Worm (Caenorhabditis elegans) whole organism, L4 larva: ENCODE results near the gene T26H8.4.

Experiments
- D1046.2 ChIP-seq: fragments of 200-800 bp; sonication (Bioruptor generic); IDR thresholded peaks from 2 replicates; pipeline ENCODE4 v1.3.6; 2022; ENCODE audit warnings: missing genetic modification characterization, missing compliant biosample characterization
- F44E2.7 ChIP-seq: fragments of 200-800 bp; sonication (Bioruptor generic); IDR thresholded peaks from 2 replicates; pipeline ENCODE4 v2.1.2; 2022; ENCODE audit warnings: missing genetic modification characterization, missing compliant biosample characterization
- F49E8.2 ChIP-seq: sonication (generic microtip); optimal IDR thresholded peaks from 2 replicates; lab custom pipeline; 2016; ENCODE audit warnings: missing compliant biosample characterization, mild to moderate bottlenecking, missing genetic modification characterization, borderline replicate concordance
- T20F7.1 ChIP-seq: fragments of 200-800 bp; sonication (Bioruptor generic); optimal IDR thresholded peaks from 2 replicates; lab custom pipeline; 2018; ENCODE audit warnings: mild to moderate bottlenecking, missing genetic modification characterization, missing compliant biosample characterization
- Y75B8A.6 ChIP-seq: fragments of 200-800 bp; sonication (Bioruptor generic); IDR thresholded peaks from 2 replicates; pipeline ENCODE4 v1.3.6; 2022; ENCODE audit warnings: missing genetic modification reagents, missing genetic modification characterization, missing compliant biosample characterization
- ZK337.2 ChIP-seq: fragments of 200-800 bp; sonication (Bioruptor generic); IDR thresholded peaks from 2 replicates; pipeline ENCODE4 v1.3.6; 2022; ENCODE audit warnings: missing genetic modification reagents, missing genetic modification characterization, missing compliant biosample characterization
- aha-1 ChIP-seq: fragments of 150-350 bp; peaks from one replicate; lab custom pipeline; 2014; ENCODE audit warnings: missing biosample characterization, missing genetic modification characterization
- aly-2 ChIP-seq: sonication (generic microtip); optimal IDR thresholded peaks from 2 replicates; lab custom pipeline; 2018; ENCODE audit warnings: missing biosample characterization, missing genetic modification characterization
- ceh-28 ChIP-seq: fragments of 150-350 bp; optimal IDR thresholded peaks from 2 replicates; lab custom pipeline; 2014; ENCODE audit warnings: missing biosample characterization, missing genetic modification reagents, missing genetic modification characterization
- ceh-44 ChIP-seq: fragments of 200-800 bp; sonication (Bioruptor generic); IDR thresholded peaks from 2 replicates; pipeline ENCODE4 v1.3.6; 2022; ENCODE audit warnings: missing genetic modification reagents, missing genetic modification characterization, missing compliant biosample characterization
- ceh-82 ChIP-seq: sonication (generic microtip); optimal IDR thresholded peaks from 2 replicates; lab custom pipeline; 2017; ENCODE audit warnings: missing biosample characterization, missing genetic modification characterization
- ctbp-1 ChIP-seq: fragments of 200-800 bp; sonication (Bioruptor generic); IDR thresholded peaks from 2 replicates; pipeline ENCODE4 v1.3.6; 2022; ENCODE audit warnings: missing genetic modification reagents, missing genetic modification characterization, missing compliant biosample characterization
- daf-16 ChIP-seq, 3 experiments: sonication (generic microtip); optimal IDR thresholded peaks; 2 replicates each; lab custom pipeline; 2016 to 2017; ENCODE audit warnings: missing genetic modification characterization in 3 of 3, missing genetic modification reagents in 3 of 3, mild to moderate bottlenecking in 2 of 3, missing compliant biosample characterization in 2 of 3, missing biosample characterization in 1 of 3, moderate library complexity in 1 of 3
- daf-19 ChIP-seq: fragments of 200-800 bp; sonication (Bioruptor generic); conservative IDR thresholded peaks from 2 replicates; pipeline ENCODE4 v1.3.6; 2022; ENCODE audit warnings: missing genetic modification characterization, missing compliant biosample characterization
- duxl-1 ChIP-seq: sonication (generic microtip); optimal IDR thresholded peaks from 2 replicates; lab custom pipeline; 2016; ENCODE audit warnings: mild to moderate bottlenecking, missing genetic modification characterization, moderate library complexity, missing compliant biosample characterization; ENCODE audit not compliant: poor library complexity
- dve-1 ChIP-seq: sonication (generic microtip); optimal IDR thresholded peaks from 2 replicates; lab custom pipeline; 2017; ENCODE audit warnings: antibody characterized with exemption, mild to moderate bottlenecking, missing genetic modification characterization, missing compliant biosample characterization; ENCODE audit not compliant: insufficient read depth
- egl-43 ChIP-seq: fragments of 200-800 bp; sonication (Bioruptor generic); IDR thresholded peaks from 2 replicates; pipeline ENCODE4 v1.3.6; 2022; ENCODE audit warnings: missing genetic modification reagents, missing genetic modification characterization, missing compliant biosample characterization
- fos-1 ChIP-seq: fragments of 150-350 bp; optimal IDR thresholded peaks from 2 replicates; lab custom pipeline; 2014; ENCODE audit warnings: missing biosample characterization, missing genetic modification characterization
- hif-1 ChIP-seq, 2 experiments: sonication (generic microtip); optimal IDR thresholded peaks; 2 replicates each; lab custom pipeline; 2016 to 2017; ENCODE audit warnings: missing compliant biosample characterization in 2 of 2, missing genetic modification characterization in 2 of 2, missing genetic modification reagents in 2 of 2, missing genotype in 2 of 2, mild to moderate bottlenecking in 1 of 2
- hmg-1.1 ChIP-seq: fragments of 200-800 bp; sonication (Bioruptor generic); IDR thresholded peaks from 2 replicates; pipeline ENCODE4 v1.3.6; 2022; ENCODE audit warnings: missing genetic modification reagents, missing genetic modification characterization, missing compliant biosample characterization
- lim-7 ChIP-seq: fragments of 200-800 bp; sonication (Bioruptor generic); IDR thresholded peaks from 2 replicates; pipeline ENCODE4 v1.3.6; 2022; ENCODE audit warnings: missing genetic modification characterization, missing compliant biosample characterization
- lin-13 ChIP-seq: fragments of 150-350 bp; optimal IDR thresholded peaks from 2 replicates; lab custom pipeline; 2014; ENCODE audit warnings: missing biosample characterization, missing genetic modification reagents, missing genetic modification characterization
- mxl-2 ChIP-seq: fragments of 200-800 bp; sonication (Bioruptor generic); conservative IDR thresholded peaks from 2 replicates; pipeline ENCODE4 v1.3.6; 2022; ENCODE audit warnings: missing genetic modification reagents, missing genetic modification characterization, missing compliant biosample characterization
- mxl-3 ChIP-seq: fragments of 200-800 bp; sonication (Bioruptor generic); optimal IDR thresholded peaks from 2 replicates; lab custom pipeline; 2018; ENCODE audit warnings: mild to moderate bottlenecking, missing genetic modification characterization, missing compliant biosample characterization
- nhr-11 ChIP-seq: fragments of 150-350 bp; optimal IDR thresholded peaks from 2 replicates; lab custom pipeline; 2014; ENCODE audit warnings: missing biosample characterization, missing genetic modification characterization
- nhr-237 ChIP-seq: sonication (generic microtip); optimal IDR thresholded peaks from 2 replicates; lab custom pipeline; 2017; ENCODE audit warnings: missing biosample characterization, missing genetic modification characterization
- nhr-28 ChIP-seq: fragments of 150-350 bp; optimal IDR thresholded peaks from 2 replicates; lab custom pipeline; 2014; ENCODE audit warnings: missing biosample characterization, missing genetic modification characterization
- nhr-41 ChIP-seq: fragments of 200-800 bp; sonication (Bioruptor generic); IDR thresholded peaks from 2 replicates; pipeline ENCODE4 v1.3.6; 2022; ENCODE audit warnings: missing genetic modification reagents, missing genetic modification characterization, missing compliant biosample characterization
- nhr-6 ChIP-seq: fragments of 150-350 bp; optimal IDR thresholded peaks from 2 replicates; lab custom pipeline; 2014; ENCODE audit warnings: missing biosample characterization, missing genetic modification characterization
- php-3 ChIP-seq: fragments of 200-800 bp; sonication (Bioruptor generic); IDR thresholded peaks from 2 replicates; pipeline ENCODE4 v1.3.6; 2022; ENCODE audit warnings: missing genetic modification reagents, missing genetic modification characterization, missing compliant biosample characterization
- pqm-1 ChIP-seq: sonication (generic microtip); optimal IDR thresholded peaks from 2 replicates; lab custom pipeline; 2017; ENCODE audit warnings: missing biosample characterization, missing genetic modification characterization
- set-16 ChIP-seq: fragments of 200-800 bp; sonication (Bioruptor generic); IDR thresholded peaks from 2 replicates; pipeline ENCODE4 v1.3.6; 2022; ENCODE audit warnings: missing genetic modification reagents, missing genetic modification characterization, missing compliant biosample characterization
- snpc-4 ChIP-seq: fragments of 150-350 bp; optimal IDR thresholded peaks from 2 replicates; lab custom pipeline; 2014; ENCODE audit warnings: missing biosample characterization, missing genetic modification characterization
- spr-1 ChIP-seq: sonication (generic microtip); optimal IDR thresholded peaks from 2 replicates; lab custom pipeline; 2016; ENCODE audit warnings: mild to moderate bottlenecking, missing genetic modification characterization, missing compliant biosample characterization
- tag-97 ChIP-seq: fragments of 200-800 bp; sonication (Bioruptor generic); IDR thresholded peaks from 2 replicates; pipeline ENCODE4 v1.3.6; 2022; ENCODE audit warnings: missing genetic modification characterization, missing compliant biosample characterization
- unc-39 ChIP-seq: sonication (generic microtip); optimal IDR thresholded peaks from 2 replicates; lab custom pipeline; 2017; ENCODE audit warnings: missing biosample characterization, missing genetic modification characterization
- unc-62 ChIP-seq, 3 experiments: fragments of 150-350 bp in 1 of 3; sonication (generic microtip); optimal IDR thresholded peaks in 2 of 3; peaks in 1 of 3; 1 replicate in 1 of 3; 2 replicates in 2 of 3; lab custom pipeline; 2014 to 2017; ENCODE audit warnings: missing biosample characterization in 3 of 3, missing genetic modification characterization in 3 of 3, missing genetic modification reagents in 3 of 3, missing genotype in 1 of 3
- zag-1 ChIP-seq: fragments of 150-350 bp; optimal IDR thresholded peaks from 2 replicates; lab custom pipeline; 2014; ENCODE audit warnings: missing biosample characterization, missing genetic modification characterization
- zfp-2 ChIP-seq: sonication (generic microtip); optimal IDR thresholded peaks from 2 replicates; lab custom pipeline; 2016; ENCODE audit warnings: mild to moderate bottlenecking, missing genetic modification characterization, missing compliant biosample characterization
- zfp-3 ChIP-seq: fragments of 200-800 bp; sonication (Bioruptor generic); conservative IDR thresholded peaks from 2 replicates; pipeline ENCODE4 v1.3.6; 2022; ENCODE audit warnings: missing genetic modification reagents, missing genetic modification characterization, missing compliant biosample characterization
- zip-2 ChIP-seq: fragments of 150-350 bp; optimal IDR thresholded peaks from 2 replicates; lab custom pipeline; 2014; ENCODE audit warnings: missing biosample characterization, missing genetic modification characterization

T26H8.4 gene

DNA sequence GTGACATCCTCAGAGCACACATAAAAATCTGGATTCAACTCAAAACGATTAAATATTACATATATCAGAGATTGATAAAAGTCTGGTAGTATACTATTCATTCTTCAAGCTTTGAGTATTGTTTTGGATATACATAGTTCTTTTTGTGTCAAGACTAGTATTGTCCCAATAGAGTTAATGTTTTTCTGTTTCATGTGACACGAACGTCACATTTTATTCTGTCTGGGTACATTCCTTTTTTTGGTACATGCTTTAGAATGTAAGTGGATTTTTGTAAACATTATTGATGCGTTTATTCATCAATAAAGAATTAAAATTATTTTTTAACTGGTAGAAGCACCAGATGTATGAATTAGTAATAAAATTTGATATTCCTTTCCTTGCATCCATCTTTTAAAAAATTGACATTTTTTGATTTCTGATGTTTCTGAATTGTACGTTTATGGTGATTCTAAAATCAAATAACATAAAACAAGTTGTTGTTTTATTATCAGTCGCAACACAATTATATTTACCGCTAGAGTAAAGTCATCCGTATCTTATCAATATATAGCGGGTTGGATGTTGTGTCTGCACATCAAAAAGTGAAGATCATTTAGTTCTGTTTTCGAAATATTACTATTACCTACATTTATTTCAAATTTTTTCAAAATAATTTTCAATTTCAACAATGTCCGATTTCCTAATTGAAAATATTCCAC, 9.3 kb upstream of the T26H8.4 start, which contains the start of the genes srt-22 and nhr-246:
TSS of gene srt-22 (minus strand) at position 101 of the 701 bp plus-strand sequence.
TSS of gene nhr-246 (plus strand) at position 651 of the 701 bp plus-strand sequence.
- TF ChIP-seq nhr-41 (GFP tag; lab: Robert Waterston, UW) (no peak), daf-16 (GFP tag; optimal IDR thresholded peaks at IDR 0.05; lab: Kevin White, UChicago) (no peak), daf-16 (tag; optimal IDR thresholded peaks at IDR 0.05; lab: Kevin White, UChicago) (peak; percentile 90)
- TF ChIP-seq, all 104 proteins: peak for 1

DNA sequence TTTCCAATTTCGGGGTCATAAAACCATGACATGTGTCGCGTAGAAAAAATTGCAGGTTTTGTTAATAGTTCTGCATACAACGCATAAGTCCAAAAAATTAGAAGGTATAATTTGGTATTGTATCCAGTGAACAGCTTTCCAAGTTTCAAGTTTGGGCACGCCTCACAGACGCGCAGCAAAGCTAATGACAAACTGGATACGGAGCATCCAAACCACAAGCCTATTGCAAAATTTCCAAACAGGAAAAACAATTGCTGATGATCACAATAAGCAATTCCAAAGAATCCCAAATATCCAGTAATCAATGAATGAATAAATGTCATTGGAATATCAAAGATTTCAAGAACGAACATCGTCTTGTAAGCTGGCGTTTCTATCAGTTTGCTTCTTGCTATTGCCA, 6.9 kb upstream of the T26H8.4 start:
- TF ChIP-seq ZK337.2 (GFP tag; lab: Robert Waterston, UW) (no peak), aha-1 (tag; lab: Kevin White, UChicago) (peak; percentile 69), unc-62 (GFP tag; optimal IDR thresholded peaks at IDR 0.05 in 1 of 2; lab: Kevin White, UChicago) (peak in 1 of 2 experiments; percentile 81), unc-62 (tag; optimal IDR thresholded peaks at IDR 0.05; lab: Kevin White, UChicago) (no peak)
- TF ChIP-seq, all 104 proteins: peak for 2

DNA sequence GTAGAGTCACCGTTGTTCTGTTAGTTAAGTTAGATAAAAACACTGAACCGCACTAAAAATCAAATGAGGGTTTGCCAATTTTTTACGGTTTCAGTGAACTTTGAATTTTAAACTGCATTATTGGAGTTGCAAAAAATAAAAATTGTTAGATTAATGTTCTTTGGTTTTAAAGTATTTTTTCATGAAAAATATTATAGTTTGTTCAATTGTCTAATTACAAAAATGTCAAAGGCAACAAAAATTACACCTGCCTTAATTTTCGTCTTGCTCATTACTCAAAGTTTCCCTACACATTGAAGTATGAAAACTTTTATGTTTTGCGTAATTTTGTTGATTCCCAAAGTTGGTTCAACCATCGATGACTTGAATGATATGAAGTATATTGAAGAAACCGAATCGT, 4.1 kb upstream of the T26H8.4 start, which contains the start of gene irld-62:
TSS of gene irld-62 (plus strand) at position 301 of the 400 bp plus-strand sequence.
- TF ChIP-seq D1046.2 (GFP tag; lab: Robert Waterston, UW), result no peak
- no peak for TF ChIP-seq zfp-3 (GFP tag; lab: Robert Waterston, UW)
- TF ChIP-seq ceh-82, result no peak
- no peak for TF ChIP-seq pqm-1
- TF ChIP-seq lim-7 (GFP tag; lab: Robert Waterston, UW), result no peak
- no peak for TF ChIP-seq zfp-2 (tag; lab: Kevin White, UChicago)
- TF ChIP-seq php-3 (GFP tag; lab: Robert Waterston, UW), result no peak
- no peak for TF ChIP-seq zag-1
- TF ChIP-seq ctbp-1 (GFP tag; lab: Robert Waterston, UW), result no peak
- no peak for TF ChIP-seq mxl-3 (GFP tag; lab: Kevin White, UChicago)
- no peak for TF ChIP-seq zip-2 (tag; lab: Kevin White, UChicago)
- TF ChIP-seq snpc-4 (tag; lab: Kevin White, UChicago), result no peak
- TF ChIP-seq T20F7.1 (GFP tag; lab: Kevin White, UChicago), result no peak
- no peak for TF ChIP-seq hmg-1.1 (GFP tag; lab: Robert Waterston, UW)
- TF ChIP-seq mxl-2 (GFP tag; lab: Robert Waterston, UW), result no peak

DNA sequence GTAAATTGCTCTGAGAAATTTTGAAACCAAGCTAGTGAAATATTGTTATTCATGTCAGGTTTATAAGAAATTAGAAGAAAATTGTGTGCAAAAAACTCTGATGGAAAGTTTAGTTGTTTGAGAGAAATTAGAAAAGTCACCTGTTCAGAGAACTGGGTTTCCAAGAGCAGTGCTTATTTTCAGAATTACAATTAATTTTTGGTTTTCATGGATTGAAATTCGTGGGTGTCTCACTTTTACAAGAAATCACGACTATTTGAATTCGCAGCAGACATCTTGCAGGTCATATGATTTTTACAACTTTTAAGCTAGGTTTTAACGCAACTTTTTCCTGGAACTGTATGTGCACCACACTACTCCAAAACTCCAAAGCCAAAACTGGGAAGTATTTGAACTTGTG, 2.4 kb upstream of the T26H8.4 start, which contains the start of gene srz-10:
TSS of gene srz-10 (minus strand) at position 88 of the 400 bp plus-strand sequence.
- no peak for TF ChIP-seq nhr-237 (tag; lab: Kevin White, UChicago)
- TF ChIP-seq hmg-1.1 (GFP tag; lab: Robert Waterston, UW), result no peak
- no peak for TF ChIP-seq zag-1
- TF ChIP-seq Y75B8A.6 (GFP tag; lab: Robert Waterston, UW), result no peak
- no peak for TF ChIP-seq T20F7.1 (GFP tag; lab: Kevin White, UChicago)
- TF ChIP-seq hif-1 (tag; optimal IDR thresholded peaks at IDR 0.05; lab: Kevin White, UChicago), result no peak
- no peak for TF ChIP-seq daf-19 (GFP tag; lab: Robert Waterston, UW)
- TF ChIP-seq aly-2 (tag; lab: Kevin White, UChicago), result no peak
- TF ChIP-seq F44E2.7 (GFP tag; lab: Robert Waterston, UW), result no peak

DNA sequence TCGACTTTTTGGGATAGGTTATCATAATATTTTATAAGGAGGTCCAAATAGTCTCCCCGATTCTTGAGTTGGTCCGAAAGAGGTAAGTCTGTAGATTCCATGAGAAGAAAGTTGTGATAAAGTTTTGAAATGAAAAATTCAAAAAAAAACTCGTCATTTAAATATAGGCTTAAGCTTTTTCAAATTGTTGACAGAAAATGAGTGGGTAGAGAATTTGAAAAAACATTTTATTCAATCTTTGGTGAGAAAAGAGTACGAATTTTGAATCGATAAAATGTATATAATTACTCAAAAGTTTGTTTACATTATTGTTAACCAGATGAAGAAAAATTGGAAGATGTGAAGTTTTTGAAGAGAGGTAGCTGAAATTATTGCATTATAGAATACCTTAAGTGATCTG, 1.1 kb downstream of the T26H8.4 start, which contains the start of gene T26H8.5:
TSS of gene T26H8.5 (minus strand) at position 101 of the 400 bp plus-strand sequence.
- no peak for TF ChIP-seq tag-97 (GFP tag; lab: Robert Waterston, UW)
- no peak for TF ChIP-seq ceh-44 (GFP tag; lab: Robert Waterston, UW)
- TF ChIP-seq T20F7.1 (GFP tag; lab: Kevin White, UChicago), result no peak
- no peak for TF ChIP-seq duxl-1
- no peak for TF ChIP-seq nhr-28 (tag; lab: Kevin White, UChicago)
- no peak for TF ChIP-seq ceh-28 (tag; lab: Kevin White, UChicago)
- no peak for TF ChIP-seq spr-1
- TF ChIP-seq egl-43, result no peak
- no peak for TF ChIP-seq lin-13 (GFP tag; lab: Kevin White, UChicago)
- no peak for TF ChIP-seq dve-1
- TF ChIP-seq fos-1 (tag; lab: Kevin White, UChicago), result no peak
- TF ChIP-seq unc-39 (tag; lab: Kevin White, UChicago), result no peak
- no peak for TF ChIP-seq zag-1
- no peak for TF ChIP-seq F49E8.2 (tag; lab: Kevin White, UChicago)
- no peak for TF ChIP-seq nhr-6 (tag; lab: Kevin White, UChicago)
- no peak for TF ChIP-seq nhr-11 (tag; lab: Kevin White, UChicago)
- no peak for TF ChIP-seq set-16
